Worm (Caenorhabditis elegans): ENCODE data around the gene cest-16.
"Not testable (repeated sequence)": the region's sequence is repeated elsewhere in the genome, so short reads cannot be mapped to it uniquely, and the experiment has no call there.

ce11 chrX:6324124-6324893 lies 24.6 kb downstream of the cest-16 start:
- not testable (repeated sequence) for TF ChIP-seq ceh-28 (tag; optimal IDR thresholded peaks at IDR 0.05); lin-13 (GFP tag; optimal IDR thresholded peaks at IDR 0.05); ceh-82 (tag; optimal IDR thresholded peaks at IDR 0.05); fos-1 (tag; optimal IDR thresholded peaks at IDR 0.05)
